Worm (Caenorhabditis elegans) whole organism, young adult: ENCODE measurements around the gene byn-1.

Source experiments
- B0035.1 ChIP-seq: sonication (generic microtip); optimal IDR thresholded peaks from 2 replicates; lab custom pipeline; 2016; ENCODE audit warnings: missing genetic modification characterization, mild to moderate bottlenecking, missing compliant biosample characterization, missing genotype, missing genetic modification reagents
- C17E4.6 ChIP-seq: fragments of 200-800 bp; sonication (Bioruptor generic); IDR thresholded peaks from 2 replicates; pipeline ENCODE4 v1.3.6; 2022; ENCODE audit warnings: missing genetic modification reagents, missing genetic modification characterization, missing compliant biosample characterization
- F10E7.11 ChIP-seq: sonication (generic microtip); optimal IDR thresholded peaks from 2 replicates; lab custom pipeline; 2017; ENCODE audit warnings: mild to moderate bottlenecking, missing genetic modification characterization, moderate library complexity, missing compliant biosample characterization
- F22D6.2 ChIP-seq: sonication (generic microtip); optimal IDR thresholded peaks from 2 replicates; lab custom pipeline; 2016; ENCODE audit warnings: mild to moderate bottlenecking, missing genetic modification characterization, missing compliant biosample characterization
- F49E8.2 ChIP-seq: sonication (generic microtip); optimal IDR thresholded peaks from 3 replicates; lab custom pipeline; 2017; ENCODE audit warnings: missing genetic modification characterization, mild to moderate bottlenecking, missing compliant biosample characterization, antibody characterized with exemption, moderate library complexity; ENCODE audit not compliant: insufficient read depth
- F55B11.4 ChIP-seq: sonication (generic microtip); optimal IDR thresholded peaks from 2 replicates; lab custom pipeline; 2016; ENCODE audit warnings: missing compliant biosample characterization, missing genetic modification characterization, borderline replicate concordance; ENCODE audit not compliant: insufficient read depth
- F57A8.1 ChIP-seq: fragments of 200-800 bp; sonication (Bioruptor generic); optimal IDR thresholded peaks from 2 replicates; lab custom pipeline; 2018; ENCODE audit warnings: mild to moderate bottlenecking, missing genetic modification characterization, moderate library complexity, missing compliant biosample characterization
- T26A5.8 ChIP-seq: sonication (generic microtip); optimal IDR thresholded peaks from 2 replicates; lab custom pipeline; 2016; ENCODE audit warnings: missing genetic modification characterization, missing compliant biosample characterization
- Y53F4B.3 ChIP-seq: fragments of 200-800 bp; sonication (Bioruptor generic); IDR thresholded peaks from 2 replicates; pipeline ENCODE4 v1.3.6; 2022; ENCODE audit warnings: missing genetic modification reagents, missing genetic modification characterization, missing compliant biosample characterization
- Y53G8AR.9 ChIP-seq: fragments of 200-800 bp; sonication (Bioruptor generic); conservative IDR thresholded peaks from 2 replicates; pipeline ENCODE4 v1.3.6; 2022; ENCODE audit warnings: missing genetic modification reagents, missing genetic modification characterization, missing compliant biosample characterization
- Y95B8A.8 ChIP-seq: fragments of 200-800 bp; sonication (Bioruptor generic); IDR thresholded peaks from 2 replicates; pipeline ENCODE4 v1.3.6; 2022; ENCODE audit warnings: missing genetic modification reagents, missing genetic modification characterization, missing compliant biosample characterization
- akir-1 ChIP-seq: fragments of 200-800 bp; sonication (Bioruptor generic); optimal IDR thresholded peaks from 2 replicates; lab custom pipeline; 2018; ENCODE audit warnings: mild to moderate bottlenecking, missing genetic modification characterization, moderate library complexity, missing compliant biosample characterization
- aptf-3 ChIP-seq: fragments of 200-800 bp; sonication (Bioruptor generic); IDR thresholded peaks from 2 replicates; pipeline ENCODE4 v1.3.6; 2022; ENCODE audit warnings: missing genetic modification characterization, missing compliant biosample characterization
- athp-1 ChIP-seq: sonication (generic microtip); optimal IDR thresholded peaks from 2 replicates; lab custom pipeline; 2017; ENCODE audit warnings: mild to moderate bottlenecking, missing genetic modification characterization, missing compliant biosample characterization
- cebp-1 ChIP-seq, 2 experiments: fragments of 200-800 bp in 1 of 2; sonication (Bioruptor generic) in 1 of 2; sonication (generic microtip) in 1 of 2; IDR thresholded peaks in 1 of 2; optimal IDR thresholded peaks in 1 of 2; 2 replicates each; pipeline versions ENCODE4 v1.3.6 to Lab custom; 2017 to 2022; ENCODE audit warnings: missing compliant biosample characterization in 2 of 2, missing genetic modification characterization in 2 of 2, mild to moderate bottlenecking in 1 of 2, missing genetic modification reagents in 1 of 2, moderate library complexity in 1 of 2
- cebp-2 ChIP-seq: fragments of 200-800 bp; sonication (Bioruptor generic); IDR thresholded peaks from 2 replicates; pipeline ENCODE4 v1.3.6; 2022; ENCODE audit warnings: missing genetic modification characterization, missing compliant biosample characterization
- ceh-27 ChIP-seq: fragments of 200-800 bp; sonication (Bioruptor generic); optimal IDR thresholded peaks from 2 replicates; lab custom pipeline; 2018; ENCODE audit warnings: mild to moderate bottlenecking, missing genetic modification characterization, moderate library complexity, missing compliant biosample characterization
- ceh-40 ChIP-seq: fragments of 200-800 bp; sonication (Bioruptor generic); IDR thresholded peaks from 2 replicates; pipeline ENCODE4 v1.3.6; 2022; ENCODE audit warnings: missing genetic modification characterization, missing compliant biosample characterization
- ceh-58 ChIP-seq: fragments of 200-800 bp; sonication (Bioruptor generic); IDR thresholded peaks from 2 replicates; pipeline ENCODE4 v1.3.6; 2022; ENCODE audit warnings: missing genetic modification characterization, missing compliant biosample characterization
- chd-7 ChIP-seq: sonication (generic microtip); optimal IDR thresholded peaks from 2 replicates; lab custom pipeline; 2016; ENCODE audit warnings: mild to moderate bottlenecking, missing genetic modification characterization, moderate library complexity, missing compliant biosample characterization
- die-1 ChIP-seq: sonication (generic microtip); optimal IDR thresholded peaks from 2 replicates; lab custom pipeline; 2016; ENCODE audit warnings: missing genotype, mild to moderate bottlenecking, missing genetic modification characterization, missing compliant biosample characterization
- dpl-1 ChIP-seq: fragments of 150-350 bp; optimal IDR thresholded peaks from 2 replicates; lab custom pipeline; 2014; ENCODE audit warnings: missing biosample characterization, missing genetic modification reagents, missing genetic modification characterization
- egl-18 ChIP-seq: fragments of 200-800 bp; sonication (Bioruptor generic); IDR thresholded peaks from 2 replicates; pipeline ENCODE4 v1.3.6; 2022; ENCODE audit warnings: missing genetic modification reagents, missing genetic modification characterization, missing compliant biosample characterization
- ekl-4 ChIP-seq: fragments of 200-800 bp; sonication (Bioruptor generic); IDR thresholded peaks from 2 replicates; pipeline ENCODE4 v1.3.6; 2022; ENCODE audit warnings: missing genetic modification reagents, missing genetic modification characterization, missing compliant biosample characterization
- fkh-3 ChIP-seq: sonication (generic microtip); optimal IDR thresholded peaks from 2 replicates; lab custom pipeline; 2016; ENCODE audit warnings: mild to moderate bottlenecking, missing genetic modification characterization, missing compliant biosample characterization
- gei-17 ChIP-seq: fragments of 200-800 bp; sonication (Bioruptor generic); optimal IDR thresholded peaks from 2 replicates; lab custom pipeline; 2018; ENCODE audit warnings: mild to moderate bottlenecking, missing genetic modification characterization, missing compliant biosample characterization
- him-1 ChIP-seq: sonication (generic microtip); optimal IDR thresholded peaks from 2 replicates; lab custom pipeline; 2016; ENCODE audit warnings: missing genotype, missing genetic modification reagents, missing genetic modification characterization, missing compliant biosample characterization
- hsf-1 ChIP-seq: fragments of 200-800 bp; sonication (Bioruptor generic); IDR thresholded peaks from 2 replicates; pipeline ENCODE4 v1.3.6; 2022; ENCODE audit warnings: missing genetic modification reagents, missing genetic modification characterization, missing compliant biosample characterization
- lin-35 ChIP-seq, 3 experiments: fragments of 150-350 bp in 2 of 3; sonication (generic microtip) in 1 of 3; optimal IDR thresholded peaks; 2 replicates each; lab custom pipeline; 2014 to 2018; ENCODE audit warnings: missing biosample characterization in 3 of 3, missing genetic modification characterization in 3 of 3, missing genetic modification reagents in 3 of 3
- lir-1 ChIP-seq: fragments of 200-800 bp; sonication (Bioruptor generic); conservative IDR thresholded peaks from 2 replicates; pipeline ENCODE4 v1.3.6; 2022; ENCODE audit warnings: missing genetic modification reagents, missing genetic modification characterization, missing compliant biosample characterization
- lsl-1 ChIP-seq: fragments of 200-800 bp; sonication (Bioruptor generic); optimal IDR thresholded peaks from 2 replicates; lab custom pipeline; 2018; ENCODE audit warnings: mild to moderate bottlenecking, missing genetic modification characterization, moderate library complexity, missing compliant biosample characterization
- madf-10 ChIP-seq: sonication (generic microtip); optimal IDR thresholded peaks from 2 replicates; lab custom pipeline; 2016; ENCODE audit warnings: mild to moderate bottlenecking, missing genetic modification characterization, missing compliant biosample characterization
- madf-8 ChIP-seq: fragments of 200-800 bp; sonication (Bioruptor generic); conservative IDR thresholded peaks from 2 replicates; pipeline ENCODE4 v1.3.6; 2022; ENCODE audit warnings: missing genetic modification reagents, missing genetic modification characterization, missing compliant biosample characterization
- mcd-1 ChIP-seq: fragments of 200-800 bp; sonication (Bioruptor generic); IDR thresholded peaks from 2 replicates; pipeline ENCODE4 v1.3.6; 2022; ENCODE audit warnings: missing genetic modification reagents, missing genetic modification characterization, missing compliant biosample characterization
- nfya-1 ChIP-seq: sonication (generic microtip); optimal IDR thresholded peaks from 2 replicates; lab custom pipeline; 2017; ENCODE audit warnings: antibody characterized with exemption, missing compliant biosample characterization, missing genetic modification characterization, borderline replicate concordance; ENCODE audit not compliant: insufficient read depth
- nfya-2 ChIP-seq: fragments of 200-800 bp; sonication (Bioruptor generic); IDR thresholded peaks from 2 replicates; pipeline ENCODE4 v1.3.6; 2022; ENCODE audit warnings: missing genetic modification reagents, missing genetic modification characterization, missing compliant biosample characterization
- rcor-1 ChIP-seq: fragments of 200-800 bp; sonication (Bioruptor generic); IDR thresholded peaks from 2 replicates; pipeline ENCODE4 v1.3.6; 2022; ENCODE audit warnings: missing genetic modification reagents, missing genetic modification characterization, missing compliant biosample characterization
- rpc-1 ChIP-seq, 2 experiments: fragments of 150-350 bp in 1 of 2; sonication (generic microtip) in 1 of 2; optimal IDR thresholded peaks; 2 replicates each; lab custom pipeline; 2014 to 2018; ENCODE audit warnings: missing biosample characterization in 1 of 2, missing genetic modification characterization in 1 of 2, missing genetic modification reagents in 1 of 2, missing genotype in 1 of 2
- snpc-1.1 ChIP-seq: sonication (generic microtip); optimal IDR thresholded peaks from 2 replicates; lab custom pipeline; 2017; ENCODE audit warnings: missing genetic modification characterization, mild to moderate bottlenecking, missing compliant biosample characterization, antibody characterized with exemption, moderate library complexity, missing genotype, missing genetic modification reagents; ENCODE audit not compliant: insufficient read depth
- snpc-3.4 ChIP-seq: sonication (generic microtip); optimal IDR thresholded peaks from 2 replicates; lab custom pipeline; 2017; ENCODE audit warnings: missing genetic modification characterization, mild to moderate bottlenecking, missing compliant biosample characterization, antibody characterized with exemption, moderate library complexity, missing genotype, missing genetic modification reagents
- somi-1 ChIP-seq: fragments of 200-800 bp; sonication (Bioruptor generic); optimal IDR thresholded peaks from 2 replicates; lab custom pipeline; 2018; ENCODE audit warnings: mild to moderate bottlenecking, missing genetic modification characterization, missing compliant biosample characterization
- sptf-2 ChIP-seq: fragments of 200-800 bp; sonication (Bioruptor generic); optimal IDR thresholded peaks from 2 replicates; lab custom pipeline; 2018; ENCODE audit warnings: mild to moderate bottlenecking, missing genetic modification characterization, missing compliant biosample characterization
- unc-130 ChIP-seq: sonication (generic microtip); optimal IDR thresholded peaks from 2 replicates; lab custom pipeline; 2016; ENCODE audit warnings: missing genetic modification reagents, missing genetic modification characterization, missing compliant biosample characterization
- unc-62 ChIP-seq: fragments of 150-350 bp; optimal IDR thresholded peaks from 2 replicates; lab custom pipeline; 2014; ENCODE audit warnings: missing biosample characterization, missing genetic modification reagents, missing genetic modification characterization
- zim-3 ChIP-seq: sonication (generic microtip); optimal IDR thresholded peaks from 2 replicates; lab custom pipeline; 2017; ENCODE audit warnings: mild to moderate bottlenecking, missing genetic modification characterization, moderate library complexity, missing compliant biosample characterization
- ztf-18 ChIP-seq: sonication (generic microtip); optimal IDR thresholded peaks from 2 replicates; lab custom pipeline; 2016; ENCODE audit warnings: missing genotype, mild to moderate bottlenecking, missing genetic modification characterization, missing compliant biosample characterization
- ztf-28 ChIP-seq: fragments of 200-800 bp; sonication (Bioruptor generic); IDR thresholded peaks from 2 replicates; pipeline ENCODE4 v1.3.6; 2022; ENCODE audit warnings: missing genetic modification reagents, missing genetic modification characterization, missing compliant biosample characterization

Gene byn-1

DNA sequence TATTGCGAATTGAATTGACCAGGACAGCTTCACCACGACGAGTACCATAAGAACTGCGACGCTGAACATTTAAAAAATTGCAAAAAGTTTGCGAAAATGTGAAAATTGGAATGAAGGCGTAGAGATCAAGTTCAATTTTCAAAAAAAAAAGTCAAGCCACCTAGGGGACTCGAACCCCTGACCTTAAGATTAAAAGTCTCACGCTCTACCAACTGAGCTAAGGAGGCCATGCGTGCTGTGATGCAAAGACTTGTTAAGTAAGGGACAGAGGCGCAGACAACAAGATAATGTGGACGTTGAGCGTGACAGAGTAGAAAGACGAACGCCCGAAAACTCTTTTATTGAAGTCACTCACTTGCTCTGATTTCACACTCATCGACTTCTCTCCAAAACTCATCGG, 44.2 kb upstream of the byn-1 start (continued):
- TF ChIP-seq rcor-1 (GFP tag; lab: Robert Waterston, UW) (peak; percentile 76), madf-10 (peak; percentile 57), zim-3 (tag; lab: Kevin White, UChicago) (peak; percentile 47), ztf-18 (peak; percentile 78), Y53F4B.3 (GFP tag; lab: Robert Waterston, UW) (peak; percentile 83; the same call in 1 of the 2 replicates), sptf-2 (no peak), T26A5.8 (no peak), athp-1 (tag; lab: Kevin White, UChicago) (peak; percentile 63), snpc-3.4 (tag; lab: Kevin White, UChicago) (peak; percentile 81), F55B11.4 (tag; lab: Kevin White, UChicago) (no peak), lir-1 (GFP tag; lab: Robert Waterston, UW) (peak; percentile 38; the same call in 1 of the 2 replicates), Y53G8AR.9 (GFP tag; lab: Robert Waterston, UW) (peak; percentile 62; the same call in 1 of the 2 replicates), him-1 (tag; lab: Kevin White, UChicago) (peak; percentile 43), chd-7 (tag; lab: Kevin White, UChicago) (peak; percentile 58), C17E4.6 (GFP tag; lab: Robert Waterston, UW) (no peak), somi-1 (GFP tag; lab: Kevin White, UChicago) (peak; percentile 26), ceh-58 (GFP tag; lab: Robert Waterston, UW) (no peak), hsf-1 (GFP tag; lab: Robert Waterston, UW) (peak; percentile 64; the same call in 1 of the 2 replicates), lsl-1 (GFP tag; lab: Kevin White, UChicago) (peak; percentile 39), nfya-1 (tag; lab: Kevin White, UChicago) (no peak), ekl-4 (GFP tag; lab: Robert Waterston, UW) (peak; percentile 64), ceh-27 (GFP tag; lab: Kevin White, UChicago) (no peak), F49E8.2 (tag; lab: Kevin White, UChicago) (peak; percentile 76), rpc-1 (optimal IDR thresholded peaks at IDR 0.05; lab: Kevin White, UChicago) (peak; percentile 86), rpc-1 (tag; optimal IDR thresholded peaks at IDR 0.05; lab: Kevin White, UChicago) (peak; percentile 93), egl-18 (GFP tag; lab: Robert Waterston, UW) (no peak), fkh-3 (tag; lab: Kevin White, UChicago) (peak; percentile 51), ztf-28 (GFP tag; lab: Robert Waterston, UW) (peak; percentile 73), cebp-1 (GFP tag; IDR thresholded peaks at IDR 0.05; lab: Robert Waterston, UW) (no peak), cebp-1 (tag; optimal IDR thresholded peaks at IDR 0.05; lab: Kevin White, UChicago) (no peak), die-1 (tag; lab: Kevin White, UChicago) (peak; percentile 93), F10E7.11 (tag; lab: Kevin White, UChicago) (no peak), ceh-40 (GFP tag; lab: Robert Waterston, UW) (0 out of 2 replicates have a peak, but pooled peaks have one; percentile 62), lin-35 (GFP tag; optimal IDR thresholded peaks at IDR 0.05; lab: Kevin White, UChicago) (peak in 1 of 3 experiments; percentile 60), nfya-2 (GFP tag; lab: Robert Waterston, UW) (no peak), B0035.1 (tag; lab: Kevin White, UChicago) (no peak), mcd-1 (no peak; the same call in 1 of the 2 replicates), F22D6.2 (tag; lab: Kevin White, UChicago) (no peak), aptf-3 (GFP tag; lab: Robert Waterston, UW) (no peak), snpc-1.1 (tag; lab: Kevin White, UChicago) (peak; percentile 40), cebp-2 (GFP tag; lab: Robert Waterston, UW) (no peak), akir-1 (peak; percentile 6), unc-62 (GFP tag; lab: Kevin White, UChicago) (no peak), dpl-1 (GFP tag; lab: Kevin White, UChicago) (no peak), unc-130 (GFP tag; lab: Kevin White, UChicago) (peak; percentile 75), gei-17 (GFP tag; lab: Kevin White, UChicago) (no peak), Y95B8A.8 (GFP tag; lab: Robert Waterston, UW) (0 out of 2 replicates have a peak, but pooled peaks have one; percentile 63), F57A8.1 (no peak), madf-8 (GFP tag; lab: Robert Waterston, UW) (0 out of 2 replicates have a peak, but pooled peaks have one; percentile 18)
